Worm (Caenorhabditis elegans) whole organism, late embryonic: ENCODE data around the gene srh-131.
A peak's percentile ranks its signal among the peaks of the same experiment; 100 is the strongest.

Source experiments
- C38D4.7 ChIP-seq: fragments of 200-800 bp; sonication (Bioruptor generic); optimal IDR thresholded peaks from 2 replicates; lab custom pipeline; 2018; ENCODE audit warnings: mild to moderate bottlenecking, missing genetic modification characterization, moderate library complexity, missing compliant biosample characterization
- K09A11.1 ChIP-seq: sonication (generic microtip); optimal IDR thresholded peaks from 2 replicates; lab custom pipeline; 2017; ENCODE audit warnings: antibody characterized with exemption, mild to moderate bottlenecking, missing genetic modification characterization, missing compliant biosample characterization; ENCODE audit not compliant: insufficient read depth
- ceh-9 ChIP-seq: sonication (generic microtip); optimal IDR thresholded peaks from 2 replicates; lab custom pipeline; 2016; ENCODE audit warnings: mild to moderate bottlenecking, missing genetic modification characterization, inconsistent platforms, missing compliant biosample characterization
- ets-4 ChIP-seq: sonication (generic microtip); optimal IDR thresholded peaks from 2 replicates; lab custom pipeline; 2016; ENCODE audit warnings: missing genetic modification characterization, missing compliant biosample characterization
- fkh-10 ChIP-seq: fragments of 150-350 bp; optimal IDR thresholded peaks from 2 replicates; lab custom pipeline; 2014; ENCODE audit warnings: missing biosample characterization, missing genetic modification reagents, missing genetic modification characterization
- hlh-30 ChIP-seq: sonication (generic microtip); optimal IDR thresholded peaks from 2 replicates; lab custom pipeline; 2017; ENCODE audit warnings: antibody characterized with exemption, missing genetic modification characterization, missing compliant biosample characterization; ENCODE audit not compliant: insufficient read depth
- nhr-11 ChIP-seq: fragments of 150-350 bp; optimal IDR thresholded peaks from 2 replicates; lab custom pipeline; 2014; ENCODE audit warnings: missing biosample characterization, missing genetic modification characterization
- pag-3 ChIP-seq: sonication (generic microtip); optimal IDR thresholded peaks from 2 replicates; lab custom pipeline; 2016; ENCODE audit warnings: missing compliant biosample characterization, missing genetic modification characterization, borderline replicate concordance
- pha-4 ChIP-seq: fragments of 150-350 bp; optimal IDR thresholded peaks from 2 replicates; lab custom pipeline; 2018; ENCODE audit warnings: missing biosample characterization, missing genetic modification reagents, missing genetic modification characterization
- sdc-2 ChIP-seq: sonication (generic microtip); optimal IDR thresholded peaks from 2 replicates; lab custom pipeline; 2016; ENCODE audit warnings: missing genotype, missing genetic modification characterization, missing compliant biosample characterization
- tbx-2 ChIP-seq: sonication (generic microtip); optimal IDR thresholded peaks from 2 replicates; lab custom pipeline; 2016; ENCODE audit warnings: missing genetic modification characterization, missing compliant biosample characterization
- tbx-7 ChIP-seq: sonication (generic microtip); optimal IDR thresholded peaks from 2 replicates; lab custom pipeline; 2016; ENCODE audit warnings: missing genotype, missing genetic modification characterization, missing compliant biosample characterization

DNA sequence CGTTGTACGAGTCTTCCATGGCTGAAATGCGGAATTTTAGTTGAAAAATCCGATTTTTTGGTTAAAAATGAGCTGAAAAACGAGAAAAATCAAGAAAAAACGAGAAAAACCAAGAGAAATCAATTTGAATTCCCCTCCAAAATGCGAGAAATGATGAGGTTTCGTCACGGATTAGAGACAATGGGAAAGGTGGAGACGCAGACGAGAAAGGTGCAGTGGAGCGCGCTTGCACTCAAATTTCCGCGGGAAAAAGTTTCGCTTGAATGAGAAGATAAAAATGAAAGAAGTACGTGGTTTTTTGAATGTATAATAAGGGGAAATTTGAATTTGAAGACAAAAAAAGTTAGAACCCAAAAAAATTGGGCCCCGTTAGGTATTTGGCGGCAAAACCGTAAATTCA, 39.6 kb upstream of the srh-131 start, which contains the start of gene efl-1:
- TF ChIP-seq sdc-2 (tag; lab: Kevin White, UChicago): no peak
- TF ChIP-seq K09A11.1 (tag; lab: Kevin White, UChicago): peak; percentile 21
- TF ChIP-seq hlh-30 (tag; lab: Kevin White, UChicago): peak; percentile 8
- TF ChIP-seq C38D4.7 (GFP tag; lab: Kevin White, UChicago): no peak
- TF ChIP-seq nhr-11 (tag; lab: Kevin White, UChicago): no peak
- TF ChIP-seq pha-4 (tag; lab: Kevin White, UChicago): no peak
- TF ChIP-seq tbx-2: peak; percentile 52
- TF ChIP-seq ets-4: peak; percentile 17
- TF ChIP-seq ceh-9 (tag; lab: Kevin White, UChicago): no peak
- no peak for TF ChIP-seq fkh-10 (GFP tag; lab: Kevin White, UChicago)
- no peak for TF ChIP-seq pag-3
- no peak for TF ChIP-seq tbx-7 (tag; lab: Kevin White, UChicago)
